Worm (Caenorhabditis elegans): ENCODE data around the gene arx-6.

Gene arx-6

ce11 chrIII:4917960-4918712 lies 39.7 kb downstream of the arx-6 start, which contains the start of gene rpb-8 (continued):
- TF ChIP-seq unc-130 (tag; optimal IDR thresholded peaks at IDR 0.05) (peak; percentile 26), nhr-19 (GFP tag; conservative IDR thresholded peaks at IDR 0.05) (peak; percentile 35), fos-1 (tag; optimal IDR thresholded peaks at IDR 0.05) (no peak), hpl-2 (GFP tag; optimal IDR thresholded peaks at IDR 0.05) (peak; percentile 19), nhr-77 (tag; optimal IDR thresholded peaks at IDR 0.05) (peak; percentile 20), isw-1 (GFP tag; IDR thresholded peaks at IDR 0.05) (peak; percentile 2; the same call in 1 of the 2 replicates), F16B12.6 (tag; optimal IDR thresholded peaks at IDR 0.05) (no peak), xbp-1 (tag; optimal IDR thresholded peaks at IDR 0.05) (peak; percentile 29), efl-1 (optimal IDR thresholded peaks at IDR 0.05) (peak; percentile 87 to 93), efl-1 (GFP tag; optimal IDR thresholded peaks at IDR 0.05 in 1 of 2) (peak; percentile 93 to 99), jun-1 (tag; optimal IDR thresholded peaks at IDR 0.05) (no peak), ceh-82 (tag; optimal IDR thresholded peaks at IDR 0.05) (peak in 2 of 3 experiments; percentile 28 to 71), nhr-90 (tag; optimal IDR thresholded peaks at IDR 0.05; ENCODE audit: poor library complexity) (peak; percentile 17), dpl-1 (GFP tag; optimal IDR thresholded peaks at IDR 0.05) (peak; percentile 90 to 95 (median 90)), egl-13 (tag; optimal IDR thresholded peaks at IDR 0.05) (no peak), lin-15B (tag; optimal IDR thresholded peaks at IDR 0.05) (peak; percentile 46), pag-3 (tag; optimal IDR thresholded peaks at IDR 0.05; ENCODE audit: borderline replicate concordance, insufficient read depth) (no peak), irx-1 (tag; optimal IDR thresholded peaks at IDR 0.05) (peak; percentile 3), C16A3.4 (tag; optimal IDR thresholded peaks at IDR 0.05) (peak; percentile 69), skn-1 (tag; optimal IDR thresholded peaks at IDR 0.05) (peak; percentile 53), unc-86 (tag; optimal IDR thresholded peaks at IDR 0.05) (no peak), fkh-8 (tag; optimal IDR thresholded peaks at IDR 0.05) (peak; percentile 32), lin-13 (GFP tag; optimal IDR thresholded peaks at IDR 0.05) (peak; percentile 38), sptf-1 (tag; optimal IDR thresholded peaks at IDR 0.05) (no peak), hlh-17 (GFP tag; optimal IDR thresholded peaks at IDR 0.05; ENCODE audit: borderline replicate concordance) (no peak), ztf-4 (tag; optimal IDR thresholded peaks at IDR 0.05) (peak; percentile 7), swsn-7 (tag; optimal IDR thresholded peaks at IDR 0.05) (peak; percentile 29)

- TF ChIP-seq unc-62 (GFP tag; optimal IDR thresholded peaks at IDR 0.05), result no peak
- no peak for TF ChIP-seq fkh-4 (tag; optimal IDR thresholded peaks at IDR 0.05; ENCODE audit: borderline replicate concordance)
- TF ChIP-seq F16B12.6 (tag; optimal IDR thresholded peaks at IDR 0.05), result no peak
- no peak for TF ChIP-seq C16A3.4 (tag; optimal IDR thresholded peaks at IDR 0.05)
- no peak for TF ChIP-seq dsc-1 (tag; optimal IDR thresholded peaks at IDR 0.05)
- no peak for TF ChIP-seq lsy-2 (tag; optimal IDR thresholded peaks at IDR 0.05)
- no peak for TF ChIP-seq efl-1 (optimal IDR thresholded peaks at IDR 0.05)
- no peak for TF ChIP-seq efl-1 (GFP tag; optimal IDR thresholded peaks at IDR 0.05 in 1 of 2)
- TF ChIP-seq ceh-88 (GFP tag; IDR thresholded peaks at IDR 0.05), result no peak
Measured at ce11 chrIII:4918906-4919305, 40.4 kb downstream of the arx-6 start.

- TF ChIP-seq C34B4.2 (tag; optimal IDR thresholded peaks at IDR 0.05) (no peak), lsy-2 (tag; optimal IDR thresholded peaks at IDR 0.05) (no peak), pqm-1 (tag; optimal IDR thresholded peaks at IDR 0.05) (no peak), unc-98 (GFP tag; IDR thresholded peaks at IDR 0.05) (no peak), irx-1 (tag; optimal IDR thresholded peaks at IDR 0.05) (no peak)
Measured at ce11 chrIII:4920221-4920620, 41.8 kb downstream of the arx-6 start, which contains the start of gene ula-1. TSS of gene ula-1 (minus strand) at chrIII:4920321.

- TF ChIP-seq swsn-7 (tag; optimal IDR thresholded peaks at IDR 0.05) (peak; percentile 19), nhr-90 (tag; optimal IDR thresholded peaks at IDR 0.05; ENCODE audit: poor library complexity) (peak; percentile 60), lin-35 (GFP tag; optimal IDR thresholded peaks at IDR 0.05) (peak in 1 of 2 experiments; percentile 8), fkh-8 (tag; optimal IDR thresholded peaks at IDR 0.05) (peak; percentile 36), tbx-2 (tag; optimal IDR thresholded peaks at IDR 0.05) (peak; percentile 4), nhr-71 (tag; optimal IDR thresholded peaks at IDR 0.05) (peak; percentile 59), ceh-88 (GFP tag; IDR thresholded peaks at IDR 0.05) (peak; percentile 8; the same call in 1 of the 2 replicates), dpl-1 (GFP tag; optimal IDR thresholded peaks at IDR 0.05) (peak in 1 of 3 experiments; percentile 11), snu-23 (GFP tag; optimal IDR thresholded peaks at IDR 0.05) (peak; percentile 36), dsc-1 (tag; optimal IDR thresholded peaks at IDR 0.05) (peak; percentile 15), nhr-47 (tag; optimal IDR thresholded peaks at IDR 0.05) (peak; percentile 57), nhr-20 (tag; optimal IDR thresholded peaks at IDR 0.05) (peak; percentile 18), grh-1 (GFP tag; IDR thresholded peaks at IDR 0.05) (peak; percentile 51), lsy-2 (tag; optimal IDR thresholded peaks at IDR 0.05) (peak in 1 of 2 experiments; percentile 18), nhr-19 (GFP tag; conservative IDR thresholded peaks at IDR 0.05) (peak; percentile 66), efl-1 (optimal IDR thresholded peaks at IDR 0.05) (peak; percentile 15 to 30), efl-1 (GFP tag; optimal IDR thresholded peaks at IDR 0.05 in 1 of 2) (peak in 1 of 2 experiments; percentile 91)
Measured at ce11 chrIII:4922020-4922419, 43.6 kb downstream of the arx-6 start, which contains the start of gene mmab-1. TSS of gene mmab-1 (minus strand) at chrIII:4922114.

Measured in whole organism, L1 larva.